Worm (Caenorhabditis elegans): ENCODE results near the gene K07B1.7.

K07B1.7 gene

DNA sequence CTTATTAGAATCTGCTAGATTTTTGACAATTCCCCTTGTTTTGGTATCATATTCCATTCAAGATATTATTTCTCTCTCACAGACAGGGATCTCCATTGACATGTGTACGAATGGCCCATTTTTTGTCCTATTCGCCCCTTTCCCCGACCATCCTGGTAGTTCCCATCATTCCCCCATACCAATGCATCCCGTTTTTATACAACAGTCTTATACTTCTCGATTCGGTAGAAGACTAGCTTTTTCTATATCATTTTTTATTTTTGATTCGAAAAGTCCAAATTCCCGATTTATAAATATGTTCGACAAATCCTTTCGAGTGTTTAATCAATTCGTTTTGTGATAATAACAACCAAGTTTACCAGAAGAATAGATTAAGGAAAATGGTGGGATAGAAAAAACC, 19.9 kb downstream of the K07B1.7 start:
- TF ChIP-seq sox-4 (tag; optimal IDR thresholded peaks at IDR 0.05): no peak
- TF ChIP-seq elt-3 (tag; optimal IDR thresholded peaks at IDR 0.05): no peak
- no peak for TF ChIP-seq rnt-1 (tag; optimal IDR thresholded peaks at IDR 0.05)
- no peak for TF ChIP-seq mdl-1 (tag; optimal IDR thresholded peaks at IDR 0.05)
- no peak for TF ChIP-seq Y116A8C.19 (tag; optimal IDR thresholded peaks at IDR 0.05; ENCODE audit: borderline replicate concordance)
- no peak for TF ChIP-seq hlh-4 (tag; optimal IDR thresholded peaks at IDR 0.05)
- no peak for TF ChIP-seq lin-14 (GFP tag; optimal IDR thresholded peaks at IDR 0.05)
- TF ChIP-seq snpc-4 (tag; optimal IDR thresholded peaks at IDR 0.05): no peak
- no peak for TF ChIP-seq nhr-76 (tag; optimal IDR thresholded peaks at IDR 0.05)
- TF ChIP-seq ceh-8 (GFP tag; optimal IDR thresholded peaks at IDR 0.05): no peak
- no peak for TF ChIP-seq lir-3 (tag; optimal IDR thresholded peaks at IDR 0.05; ENCODE audit: poor library complexity)
- no peak for TF ChIP-seq xbp-1 (tag; optimal IDR thresholded peaks at IDR 0.05)
- no peak for TF ChIP-seq ceh-63 (GFP tag; optimal IDR thresholded peaks at IDR 0.05)
- no peak for TF ChIP-seq lsy-2 (tag; optimal IDR thresholded peaks at IDR 0.05)
- no peak for TF ChIP-seq tbx-2 (tag; optimal IDR thresholded peaks at IDR 0.05)
- TF ChIP-seq sup-37 (GFP tag; optimal IDR thresholded peaks at IDR 0.05): no peak
- TF ChIP-seq nhr-19 (GFP tag; conservative IDR thresholded peaks at IDR 0.05): no peak
- TF ChIP-seq unc-86 (tag; optimal IDR thresholded peaks at IDR 0.05): no peak
- no peak for TF ChIP-seq nhr-47 (tag; optimal IDR thresholded peaks at IDR 0.05)
- no peak for TF ChIP-seq hpl-2 (GFP tag; optimal IDR thresholded peaks at IDR 0.05)

DNA sequence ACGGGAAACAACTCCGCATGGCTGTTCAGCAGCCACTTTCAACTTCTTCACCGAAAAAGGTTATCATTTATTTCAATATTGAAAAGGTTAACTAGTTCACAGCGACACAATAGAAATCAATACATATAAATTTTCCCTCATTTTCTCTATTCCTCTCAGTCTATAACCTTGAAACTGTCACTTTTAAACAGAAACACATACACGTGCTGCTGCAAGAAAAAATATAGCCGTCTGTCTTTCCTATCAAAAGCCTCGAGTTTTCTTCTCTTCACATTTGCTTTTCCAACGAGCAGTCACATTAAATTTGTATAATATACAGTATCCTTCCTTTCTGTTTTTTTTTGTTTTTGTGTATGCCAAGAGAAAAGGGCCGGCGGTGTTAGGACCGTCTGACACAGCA, 22.6 kb downstream of the K07B1.7 start:
- TF ChIP-seq lin-35 (GFP tag; optimal IDR thresholded peaks at IDR 0.05) (peak in 1 of 2 experiments; percentile 11), fkh-8 (tag; optimal IDR thresholded peaks at IDR 0.05) (no peak), lin-14 (GFP tag; optimal IDR thresholded peaks at IDR 0.05) (peak; percentile 35), hpl-2 (GFP tag; optimal IDR thresholded peaks at IDR 0.05) (no peak), alr-1 (tag; optimal IDR thresholded peaks at IDR 0.05; ENCODE audit: borderline replicate concordance) (no peak), dsc-1 (tag; optimal IDR thresholded peaks at IDR 0.05) (no peak), lir-3 (tag; optimal IDR thresholded peaks at IDR 0.05; ENCODE audit: poor library complexity) (no peak), mep-1 (tag; optimal IDR thresholded peaks at IDR 0.05) (peak; percentile 39), tlp-1 (tag; optimal IDR thresholded peaks at IDR 0.05) (no peak), nhr-20 (tag; optimal IDR thresholded peaks at IDR 0.05) (peak; percentile 3), isw-1 (GFP tag; IDR thresholded peaks at IDR 0.05) (no peak), unc-30 (tag; optimal IDR thresholded peaks at IDR 0.05) (no peak), nhr-47 (tag; optimal IDR thresholded peaks at IDR 0.05) (no peak), ces-1 (GFP tag; optimal IDR thresholded peaks at IDR 0.05) (no peak), egl-13 (tag; optimal IDR thresholded peaks at IDR 0.05) (no peak), ceh-82 (tag; optimal IDR thresholded peaks at IDR 0.05) (no peak), elt-3 (tag; optimal IDR thresholded peaks at IDR 0.05) (peak in 1 of 6 experiments; percentile 2), blmp-1 (tag; optimal IDR thresholded peaks at IDR 0.05) (peak; percentile 64), nhr-85 (tag) (peak; percentile 56)

- TF ChIP-seq unc-130 (tag; optimal IDR thresholded peaks at IDR 0.05) (no peak), fkh-8 (tag; optimal IDR thresholded peaks at IDR 0.05) (no peak)
These were observed 23.9 kb downstream of the K07B1.7 start, which contains the start of gene tag-153 for ce11 chrV:9322886-9323285. Gene tag-153, plus strand, starts transcription at chrV:9323085.

ce11 chrV:9321185-9321584, 25.6 kb downstream of the K07B1.7 start, which contains the start of gene F44A2.7:
Gene F44A2.7, plus strand, starts transcription at chrV:9321485.
- TF ChIP-seq nhr-77 (tag; optimal IDR thresholded peaks at IDR 0.05): no peak
- TF ChIP-seq nhr-19 (GFP tag; conservative IDR thresholded peaks at IDR 0.05): no peak
- TF ChIP-seq C04F5.9 (tag; optimal IDR thresholded peaks at IDR 0.05): no peak
- TF ChIP-seq tbx-2 (tag; optimal IDR thresholded peaks at IDR 0.05): no peak
- TF ChIP-seq unc-86 (tag; optimal IDR thresholded peaks at IDR 0.05): no peak
- TF ChIP-seq unc-62 (GFP tag; optimal IDR thresholded peaks at IDR 0.05): no peak
- TF ChIP-seq dpl-1 (GFP tag; optimal IDR thresholded peaks at IDR 0.05): no peak
- TF ChIP-seq sptf-1 (tag; optimal IDR thresholded peaks at IDR 0.05): no peak

Measured in whole organism, L1 larva.